Worm (Caenorhabditis elegans) whole organism, L2 larva: ENCODE results near the gene F35H8.1.

Experiments
- C34F6.9 ChIP-seq: fragments of 150-350 bp; optimal IDR thresholded peaks from 2 replicates; lab custom pipeline; 2014; ENCODE audit warnings: missing biosample characterization, missing genetic modification characterization
- F13H6.1 ChIP-seq: sonication (generic microtip); optimal IDR thresholded peaks from 2 replicates; lab custom pipeline; 2016; ENCODE audit warnings: missing genetic modification characterization, missing compliant biosample characterization
- R02D3.7 ChIP-seq: fragments of 150-350 bp; optimal IDR thresholded peaks from 2 replicates; lab custom pipeline; 2014; ENCODE audit warnings: missing biosample characterization, missing genetic modification characterization
- Y55F3AM.14 ChIP-seq: fragments of 200-800 bp; sonication (Bioruptor generic); optimal IDR thresholded peaks from 2 replicates; lab custom pipeline; 2018; ENCODE audit warnings: mild to moderate bottlenecking, missing genetic modification characterization, missing compliant biosample characterization
- ZK546.5 ChIP-seq: sonication (generic microtip); optimal IDR thresholded peaks from 2 replicates; lab custom pipeline; 2017; ENCODE audit warnings: missing biosample characterization, missing genetic modification characterization
- alr-1 ChIP-seq: fragments of 150-350 bp; optimal IDR thresholded peaks from 2 replicates; lab custom pipeline; 2014; ENCODE audit warnings: missing biosample characterization, missing genetic modification characterization
- ama-1 ChIP-seq: fragments of 150-350 bp; optimal IDR thresholded peaks from 2 replicates; lab custom pipeline; 2018; ENCODE audit warnings: inconsistent platforms
- blmp-1 ChIP-seq: sonication (generic microtip); optimal IDR thresholded peaks from 2 replicates; lab custom pipeline; 2017; ENCODE audit warnings: missing genetic modification characterization, mild to moderate bottlenecking, missing compliant biosample characterization, antibody characterized with exemption, moderate library complexity; ENCODE audit not compliant: insufficient read depth
- ceh-16 ChIP-seq: fragments of 150-350 bp; optimal IDR thresholded peaks from 2 replicates; lab custom pipeline; 2014; ENCODE audit warnings: missing biosample characterization, missing genetic modification characterization
- dmd-4 ChIP-seq: sonication (generic microtip); optimal IDR thresholded peaks from 2 replicates; lab custom pipeline; 2017; ENCODE audit warnings: missing biosample characterization, missing genetic modification characterization
- elt-1 ChIP-seq: fragments of 150-350 bp; optimal IDR thresholded peaks from 2 replicates; lab custom pipeline; 2014; ENCODE audit warnings: missing biosample characterization, missing genetic modification characterization
- elt-3 ChIP-seq: sonication (generic microtip); optimal IDR thresholded peaks from 2 replicates; lab custom pipeline; 2017; ENCODE audit warnings: missing biosample characterization, missing genetic modification characterization
- fos-1 ChIP-seq: fragments of 150-350 bp; optimal IDR thresholded peaks from 2 replicates; lab custom pipeline; 2014; ENCODE audit warnings: missing biosample characterization, missing genetic modification characterization
- gmeb-1 ChIP-seq: fragments of 150-350 bp; optimal IDR thresholded peaks from 2 replicates; lab custom pipeline; 2014; ENCODE audit warnings: missing biosample characterization, missing genetic modification characterization
- lin-11 ChIP-seq: fragments of 150-350 bp; sonication (generic microtip); optimal IDR thresholded peaks from 2 replicates; lab custom pipeline; 2014; ENCODE audit warnings: missing biosample characterization, missing genetic modification characterization, inconsistent platforms, mixed read lengths
- lin-13 ChIP-seq: fragments of 150-350 bp; optimal IDR thresholded peaks from 2 replicates; lab custom pipeline; 2014; ENCODE audit warnings: missing biosample characterization, missing genetic modification reagents, missing genetic modification characterization
- lsy-2 ChIP-seq, 2 experiments: fragments of 150-350 bp in 1 of 2; sonication (generic microtip) in 1 of 2; optimal IDR thresholded peaks; 2 replicates each; lab custom pipeline; 2014 to 2017; ENCODE audit warnings: missing biosample characterization in 2 of 2, missing genetic modification characterization in 2 of 2
- mab-5 ChIP-seq: fragments of 150-350 bp; optimal IDR thresholded peaks from 2 replicates; lab custom pipeline; 2014; ENCODE audit warnings: missing biosample characterization, missing genetic modification characterization
- mbf-1 ChIP-seq: sonication (generic microtip); optimal IDR thresholded peaks from 2 replicates; lab custom pipeline; 2017; ENCODE audit warnings: missing biosample characterization, missing genetic modification characterization
- mdl-1 ChIP-seq, 2 experiments: fragments of 150-350 bp in 1 of 2; sonication (generic microtip) in 1 of 2; optimal IDR thresholded peaks; 2 replicates each; lab custom pipeline; 2017; ENCODE audit warnings: missing biosample characterization in 2 of 2, missing genetic modification characterization in 2 of 2
- nhr-12 ChIP-seq: fragments of 150-350 bp; optimal IDR thresholded peaks from 2 replicates; lab custom pipeline; 2014; ENCODE audit warnings: missing biosample characterization, missing genetic modification characterization
- nhr-129 ChIP-seq: fragments of 150-350 bp; optimal IDR thresholded peaks from 2 replicates; lab custom pipeline; 2014; ENCODE audit warnings: missing biosample characterization, missing genetic modification characterization
- nhr-21 ChIP-seq: fragments of 150-350 bp; optimal IDR thresholded peaks from 2 replicates; lab custom pipeline; 2014; ENCODE audit warnings: missing biosample characterization, missing genetic modification characterization
- nhr-23 ChIP-seq: fragments of 150-350 bp; optimal IDR thresholded peaks from 2 replicates; lab custom pipeline; 2014; ENCODE audit warnings: missing biosample characterization, missing genetic modification reagents, missing genetic modification characterization
- nhr-25 ChIP-seq: fragments of 150-350 bp; sonication (generic microtip); optimal IDR thresholded peaks from 3 replicates; lab custom pipeline; 2014; ENCODE audit warnings: missing biosample characterization, missing genetic modification characterization
- nhr-6 ChIP-seq: fragments of 150-350 bp; optimal IDR thresholded peaks from 2 replicates; lab custom pipeline; 2014; ENCODE audit warnings: missing biosample characterization, missing genetic modification characterization
- peb-1 ChIP-seq: fragments of 150-350 bp; optimal IDR thresholded peaks from 2 replicates; lab custom pipeline; 2014; ENCODE audit warnings: missing biosample characterization, missing genetic modification characterization
- sem-4 ChIP-seq: fragments of 150-350 bp; optimal IDR thresholded peaks from 2 replicates; lab custom pipeline; 2014; ENCODE audit warnings: missing biosample characterization, missing genetic modification reagents, missing genetic modification characterization
- sma-3 ChIP-seq: sonication (generic microtip); optimal IDR thresholded peaks from 2 replicates; lab custom pipeline; 2016; ENCODE audit warnings: missing genetic modification reagents, missing genetic modification characterization, missing compliant biosample characterization
- sma-9 ChIP-seq, 2 experiments: fragments of 150-350 bp in 1 of 2; sonication (generic microtip) in 1 of 2; optimal IDR thresholded peaks; 2 replicates each; lab custom pipeline; 2014 to 2016; ENCODE audit warnings: missing genetic modification characterization in 2 of 2, mild to moderate bottlenecking in 1 of 2, missing biosample characterization in 1 of 2, missing compliant biosample characterization in 1 of 2, missing genetic modification reagents in 1 of 2, moderate library complexity in 1 of 2
- unc-39 ChIP-seq: fragments of 150-350 bp; optimal IDR thresholded peaks from 2 replicates; lab custom pipeline; 2014; ENCODE audit warnings: missing biosample characterization, missing genetic modification characterization
- unc-55 ChIP-seq: fragments of 150-350 bp; sonication (generic microtip); optimal IDR thresholded peaks from 3 replicates; lab custom pipeline; 2014; ENCODE audit warnings: missing biosample characterization, missing genetic modification reagents, missing genetic modification characterization
- zag-1 ChIP-seq: fragments of 150-350 bp; optimal IDR thresholded peaks from 2 replicates; lab custom pipeline; 2014; ENCODE audit warnings: missing biosample characterization, missing genetic modification characterization
- ztf-11 ChIP-seq: sonication (generic microtip); optimal IDR thresholded peaks from 2 replicates; lab custom pipeline; 2017; ENCODE audit warnings: missing biosample characterization, missing genetic modification characterization
- ztf-4 ChIP-seq: fragments of 150-350 bp; optimal IDR thresholded peaks from 2 replicates; lab custom pipeline; 2014; ENCODE audit warnings: missing biosample characterization, missing genetic modification characterization

Gene F35H8.1

ce11 chrII:9600022-9600722, 47.1 kb upstream of the F35H8.1 start:
- TF ChIP-seq alr-1 (tag; lab: Kevin White, UChicago), result no peak
- TF ChIP-seq lsy-2 (tag; optimal IDR thresholded peaks at IDR 0.05; lab: Kevin White, UChicago), result peak in 1 of 2 experiments; percentile 39
- no peak for TF ChIP-seq ZK546.5
- TF ChIP-seq ceh-16 (tag; lab: Kevin White, UChicago), result no peak
- TF ChIP-seq sma-9 (GFP tag; optimal IDR thresholded peaks at IDR 0.05; lab: Kevin White, UChicago), result peak; percentile 20
- no peak for TF ChIP-seq sma-9 (tag; optimal IDR thresholded peaks at IDR 0.05; lab: Kevin White, UChicago)
- TF ChIP-seq unc-39, result no peak
- TF ChIP-seq zag-1 (tag; lab: Kevin White, UChicago), result no peak
- TF ChIP-seq F13H6.1 (tag; lab: Kevin White, UChicago), result peak; percentile 41
- TF ChIP-seq nhr-12, result no peak
- TF ChIP-seq nhr-21 (tag; lab: Kevin White, UChicago), result no peak
- TF ChIP-seq elt-1, result no peak
- peak; percentile 33 for TF ChIP-seq nhr-129
- no peak for TF ChIP-seq lin-11 (tag; lab: Kevin White, UChicago)
- no peak for TF ChIP-seq ztf-11
- TF ChIP-seq mdl-1 (tag; optimal IDR thresholded peaks at IDR 0.05; lab: Kevin White, UChicago), result no peak

- no peak for TF ChIP-seq gmeb-1
- TF ChIP-seq Y55F3AM.14 (GFP tag; lab: Kevin White, UChicago), result peak; percentile 37
- TF ChIP-seq sma-9 (GFP tag; optimal IDR thresholded peaks at IDR 0.05; lab: Kevin White, UChicago), result peak; percentile 5
- no peak for TF ChIP-seq sma-9 (tag; optimal IDR thresholded peaks at IDR 0.05; lab: Kevin White, UChicago)
- no peak for TF ChIP-seq mbf-1 (tag; lab: Kevin White, UChicago)
- no peak for TF ChIP-seq peb-1 (tag; lab: Kevin White, UChicago)
- peak; percentile 5 for TF ChIP-seq ama-1 (lab: Kevin White, UChicago)
- TF ChIP-seq nhr-23 (tag; lab: Kevin White, UChicago), result no peak
- TF ChIP-seq sma-3, result peak; percentile 30
- TF ChIP-seq elt-3 (tag; lab: Kevin White, UChicago), result no peak
- TF ChIP-seq nhr-25 (tag; lab: Kevin White, UChicago), result peak; percentile 30
These were observed 44.5 kb upstream of the F35H8.1 start, which contains the start of gene mrpl-53 for ce11 chrII:9597516-9598047. mrpl-53 (plus strand) TSS chrII:9597622.

- no peak for TF ChIP-seq ZK546.5
- no peak for TF ChIP-seq C34F6.9 (tag; lab: Kevin White, UChicago)
- no peak for TF ChIP-seq dmd-4 (tag; lab: Kevin White, UChicago)
- TF ChIP-seq ztf-4 (tag; lab: Kevin White, UChicago), result no peak
These were observed 43.3 kb upstream of the F35H8.1 start, which contains the start of gene E02H1.6 for ce11 chrII:9596401-9596800. E02H1.6 (plus strand) TSS chrII:9596701.

ce11 chrII:9594924-9595323, 41.8 kb upstream of the F35H8.1 start, which contains the start of gene E02H1.5:
E02H1.5 (plus strand) TSS chrII:9595224.
- TF ChIP-seq mdl-1 (tag; optimal IDR thresholded peaks at IDR 0.05; lab: Kevin White, UChicago), result no peak
- TF ChIP-seq sem-4, result no peak
- TF ChIP-seq zag-1 (tag; lab: Kevin White, UChicago), result no peak
- TF ChIP-seq elt-3 (tag; lab: Kevin White, UChicago), result no peak
- no peak for TF ChIP-seq R02D3.7 (tag; lab: Kevin White, UChicago)
- TF ChIP-seq nhr-129, result no peak
- no peak for TF ChIP-seq nhr-6 (tag; lab: Kevin White, UChicago)
- no peak for TF ChIP-seq unc-55
- TF ChIP-seq ceh-16 (tag; lab: Kevin White, UChicago), result no peak
- no peak for TF ChIP-seq unc-39
- no peak for TF ChIP-seq ama-1 (lab: Kevin White, UChicago)
- TF ChIP-seq nhr-21 (tag; lab: Kevin White, UChicago), result no peak
- TF ChIP-seq mab-5 (tag; lab: Kevin White, UChicago), result no peak
- TF ChIP-seq ztf-11, result no peak
- TF ChIP-seq C34F6.9 (tag; lab: Kevin White, UChicago), result no peak
- no peak for TF ChIP-seq fos-1
- TF ChIP-seq lin-13 (GFP tag; lab: Kevin White, UChicago), result no peak
- TF ChIP-seq blmp-1 (tag; lab: Kevin White, UChicago), result no peak
- no peak for TF ChIP-seq peb-1 (tag; lab: Kevin White, UChicago)
